Fruit fly (Drosophila melanogaster) whole organism, embryonic: ENCODE measurements around the gene CG6962.

Experiments used
- Aef1 ChIP-seq: fragments of 200-800 bp; sonication (Bioruptor generic); IDR thresholded peaks from 3 replicates; pipeline ENCODE4 v1.3.6; 2022; ENCODE audit warnings: missing biosample characterization, missing genetic modification characterization
- Atf3 ChIP-seq: fragments of 200-800 bp; sonication (Bioruptor generic); optimal IDR thresholded peaks from 3 replicates; lab custom pipeline; 2016; ENCODE audit warnings: missing biosample characterization, missing genetic modification characterization
- Atf6 ChIP-seq: fragments of 200-800 bp; sonication (Bioruptor generic); IDR thresholded peaks from 2 replicates; pipeline ENCODE4 v1.3.6; 2022; ENCODE audit warnings: missing biosample characterization, missing genetic modification characterization
- CG10431 ChIP-seq: fragments of 200-800 bp; sonication (Bioruptor generic); optimal IDR thresholded peaks from 3 replicates; lab custom pipeline; 2018; ENCODE audit warnings: missing biosample characterization, mild to moderate bottlenecking, missing genetic modification characterization
- CG11504 ChIP-seq: fragments of 200-800 bp; sonication (Bioruptor generic); optimal IDR thresholded peaks from 3 replicates; lab custom pipeline; 2019; ENCODE audit warnings: missing biosample characterization, mild to moderate bottlenecking, missing genetic modification characterization, moderate library complexity
- CG14050 ChIP-seq: fragments of 200-800 bp; sonication (Bioruptor generic); IDR thresholded peaks from 3 replicates; pipeline ENCODE4 v1.3.6; 2022; ENCODE audit warnings: missing biosample characterization, missing genetic modification characterization
- CG14441 ChIP-seq: fragments of 200-800 bp; sonication (Bioruptor generic); IDR thresholded peaks from 2 replicates; pipeline ENCODE4 v1.3.6; 2022; ENCODE audit warnings: missing biosample characterization, missing genetic modification characterization
- CG1602 ChIP-seq: fragments of 200-800 bp; sonication (Bioruptor generic); optimal IDR thresholded peaks from 3 replicates; lab custom pipeline; 2016; ENCODE audit warnings: missing biosample characterization, missing genetic modification characterization
- CG17186 ChIP-seq: fragments of 200-800 bp; sonication (Bioruptor generic); optimal IDR thresholded peaks from 3 replicates; lab custom pipeline; 2017; ENCODE audit warnings: missing biosample characterization, missing genetic modification reagents, missing genetic modification characterization
- CG17829 ChIP-seq: fragments of 200-800 bp; optimal IDR thresholded peaks from 2 replicates; lab custom pipeline; 2019; ENCODE audit warnings: missing biosample characterization, mild to moderate bottlenecking, missing genetic modification characterization, moderate library complexity
- CG18599 ChIP-seq: fragments of 200-800 bp; sonication (Bioruptor generic); optimal IDR thresholded peaks from 3 replicates; lab custom pipeline; 2017; ENCODE audit warnings: missing biosample characterization, missing genetic modification characterization, mild to moderate bottlenecking, moderate library complexity, missing genetic modification reagents
- CG2116 ChIP-seq: fragments of 200-800 bp; sonication (Bioruptor generic); optimal IDR thresholded peaks from 3 replicates; lab custom pipeline; 2018; ENCODE audit warnings: missing biosample characterization, mild to moderate bottlenecking, missing genetic modification characterization
- CG2889 ChIP-seq: fragments of 200-800 bp; sonication (Bioruptor generic); IDR thresholded peaks from 3 replicates; pipeline ENCODE4 v1.3.6; 2022; ENCODE audit warnings: missing biosample characterization, missing genetic modification characterization
- CG34376 ChIP-seq: fragments of 200-800 bp; sonication (Bioruptor generic); optimal IDR thresholded peaks from 2 replicates; lab custom pipeline; 2018; ENCODE audit warnings: missing biosample characterization, mild to moderate bottlenecking, missing genetic modification characterization
- CG42726 ChIP-seq: fragments of 200-800 bp; sonication (Bioruptor generic); IDR thresholded peaks from 2 replicates; pipeline ENCODE4 v1.3.6; 2022; ENCODE audit warnings: missing biosample characterization, missing genetic modification characterization; ENCODE audit not compliant: partially characterized antibody
- CHES-1-like ChIP-seq: fragments of 200-800 bp; sonication (Bioruptor generic); optimal IDR thresholded peaks from 2 replicates; lab custom pipeline; 2016; ENCODE audit warnings: missing biosample characterization, missing genetic modification characterization
- Camta ChIP-seq: fragments of 200-800 bp; sonication (Bioruptor generic); optimal IDR thresholded peaks from 2 replicates; lab custom pipeline; 2016; ENCODE audit warnings: missing biosample characterization, missing genetic modification characterization
- CkIIα-i1 ChIP-seq: fragments of 200-800 bp; sonication (Bioruptor generic); IDR thresholded peaks from 2 replicates; pipeline ENCODE4 v1.3.6; 2022; ENCODE audit warnings: missing biosample characterization, missing genetic modification characterization
- CoRest ChIP-seq: fragments of 200-800 bp; sonication (Bioruptor generic); optimal IDR thresholded peaks from 3 replicates; lab custom pipeline; 2018; ENCODE audit warnings: missing biosample characterization, mild to moderate bottlenecking, missing genetic modification characterization, moderate library complexity
- D19A ChIP-seq: fragments of 200-800 bp; optimal IDR thresholded peaks from 3 replicates; lab custom pipeline; 2019; ENCODE audit warnings: missing biosample characterization, mild to moderate bottlenecking, missing genetic modification characterization, moderate library complexity
- Dad ChIP-seq: fragments of 200-800 bp; sonication (Bioruptor generic); optimal IDR thresholded peaks from 3 replicates; lab custom pipeline; 2016; ENCODE audit warnings: missing biosample characterization, missing genetic modification characterization
- Dek ChIP-seq: fragments of 200-800 bp; sonication (Bioruptor generic); optimal IDR thresholded peaks from 3 replicates; lab custom pipeline; 2019; ENCODE audit warnings: missing biosample characterization, mild to moderate bottlenecking, missing genetic modification characterization, moderate library complexity
- Fer1 ChIP-seq: fragments of 200-800 bp; sonication (Bioruptor generic); optimal IDR thresholded peaks from 2 replicates; lab custom pipeline; 2017; ENCODE audit warnings: missing biosample characterization, mild to moderate bottlenecking, missing genetic modification characterization
- Fer2 ChIP-seq: fragments of 200-800 bp; sonication (Bioruptor generic); optimal IDR thresholded peaks from 2 replicates; lab custom pipeline; 2018; ENCODE audit warnings: missing biosample characterization, mild to moderate bottlenecking, missing genetic modification characterization, moderate library complexity
- HmgZ ChIP-seq: fragments of 200-800 bp; sonication (Bioruptor generic); optimal IDR thresholded peaks from 2 replicates; lab custom pipeline; 2018; ENCODE audit warnings: missing biosample characterization, mild to moderate bottlenecking, missing genetic modification characterization
- Hr3 ChIP-seq: fragments of 200-800 bp; sonication (Bioruptor generic); optimal IDR thresholded peaks from 3 replicates; lab custom pipeline; 2016; ENCODE audit warnings: missing biosample characterization, missing genetic modification characterization
- Hr78 ChIP-seq, 2 experiments: fragments of 200-800 bp in 1 of 2; fragments of >200 bp in 1 of 2; sonication (Bioruptor generic) in 1 of 2; optimal IDR thresholded peaks; 2 replicates each; lab custom pipeline; 2017 to 2019; ENCODE audit warnings: missing biosample characterization in 2 of 2, missing genetic modification characterization in 2 of 2, mild to moderate bottlenecking in 1 of 2, moderate library complexity in 1 of 2
- Rx ChIP-seq: fragments of 200-800 bp; sonication (Bioruptor generic); IDR thresholded peaks from 2 replicates; pipeline ENCODE4 v1.3.6; 2022; ENCODE audit warnings: missing biosample characterization, missing genetic modification characterization
- Trl ChIP-seq, 3 experiments: fragments of >200 bp in 2 of 3; fragments of 200-800 bp in 1 of 3; sonication (Bioruptor generic) in 1 of 3; optimal IDR thresholded peaks; 2 replicates in 1 of 3; 3 replicates in 2 of 3; lab custom pipeline; 2016 to 2017; ENCODE audit warnings: missing biosample characterization in 1 of 3, missing genetic modification characterization in 1 of 3
- Xrp1 ChIP-seq: fragments of 200-800 bp; sonication (Bioruptor generic); IDR thresholded peaks from 2 replicates; pipeline ENCODE4 v1.3.6; 2022; ENCODE audit warnings: missing biosample characterization, missing genetic modification characterization
- abd-A ChIP-seq: fragments of 200-800 bp; sonication (Bioruptor generic); optimal IDR thresholded peaks from 3 replicates; lab custom pipeline; 2019; ENCODE audit warnings: missing biosample characterization, mild to moderate bottlenecking, missing genetic modification characterization, moderate library complexity
- ac ChIP-seq: fragments of 200-800 bp; sonication (Bioruptor generic); optimal IDR thresholded peaks from 3 replicates; lab custom pipeline; 2017; ENCODE audit warnings: missing biosample characterization, mild to moderate bottlenecking, missing genetic modification characterization
- bigmax ChIP-seq: fragments of 200-800 bp; sonication (Bioruptor generic); optimal IDR thresholded peaks from 2 replicates; lab custom pipeline; 2018; ENCODE audit warnings: missing biosample characterization, mild to moderate bottlenecking, missing genetic modification characterization
- cas ChIP-seq: fragments of 200-800 bp; sonication (Bioruptor generic); IDR thresholded peaks from 2 replicates; pipeline ENCODE4 v1.3.6; 2022; ENCODE audit warnings: missing biosample characterization, missing genetic modification characterization
- cwo ChIP-seq: fragments of 200-800 bp; sonication (Bioruptor generic); optimal IDR thresholded peaks from 3 replicates; lab custom pipeline; 2017; ENCODE audit warnings: missing biosample characterization, missing genetic modification characterization, mild to moderate bottlenecking, moderate library complexity, missing genetic modification reagents
- dati ChIP-seq: fragments of 200-800 bp; sonication (Bioruptor generic); IDR thresholded peaks from 2 replicates; pipeline ENCODE4 v1.3.6; 2022; ENCODE audit warnings: missing biosample characterization, missing genetic modification characterization
- dmrt11E ChIP-seq: fragments of 200-800 bp; sonication (Bioruptor generic); optimal IDR thresholded peaks from 3 replicates; lab custom pipeline; 2018; ENCODE audit warnings: missing biosample characterization, mild to moderate bottlenecking, missing genetic modification characterization, moderate library complexity
- eve ChIP-seq, 2 experiments: fragments of >200 bp; optimal IDR thresholded peaks; 2 replicates each; lab custom pipeline; 2017; ENCODE audit warnings: missing biosample characterization in 2 of 2, missing genetic modification characterization in 2 of 2
- grau ChIP-seq: fragments of 200-800 bp; optimal IDR thresholded peaks from 3 replicates; lab custom pipeline; 2019; ENCODE audit warnings: missing biosample characterization, mild to moderate bottlenecking, missing genetic modification characterization, moderate library complexity
- her ChIP-seq: fragments of 200-800 bp; sonication (Bioruptor generic); optimal IDR thresholded peaks from 2 replicates; lab custom pipeline; 2016; ENCODE audit warnings: missing biosample characterization, missing genetic modification characterization
- lab ChIP-seq: fragments of 200-800 bp; sonication (Bioruptor generic); optimal IDR thresholded peaks from 3 replicates; lab custom pipeline; 2017; ENCODE audit warnings: missing biosample characterization, missing genetic modification characterization, mild to moderate bottlenecking, moderate library complexity, missing genetic modification reagents
- lola ChIP-seq, 3 experiments: fragments of >200 bp in 2 of 3; fragments of 200-800 bp in 1 of 3; sonication (Bioruptor generic) in 1 of 3; optimal IDR thresholded peaks; 2 replicates each; lab custom pipeline; 2017 to 2019; ENCODE audit warnings: missing biosample characterization in 3 of 3, missing genetic modification characterization in 3 of 3, mild to moderate bottlenecking in 1 of 3, moderate library complexity in 1 of 3
- mirr ChIP-seq: fragments of 200-800 bp; sonication (Bioruptor generic); optimal IDR thresholded peaks from 3 replicates; lab custom pipeline; 2018; ENCODE audit warnings: missing biosample characterization, mild to moderate bottlenecking, missing genetic modification characterization
- nmo ChIP-seq: fragments of 200-800 bp; sonication (Bioruptor generic); optimal IDR thresholded peaks from 2 replicates; lab custom pipeline; 2018; ENCODE audit warnings: missing biosample characterization, mild to moderate bottlenecking, missing genetic modification characterization, moderate library complexity
- prd ChIP-seq, 3 experiments: fragments of >200 bp in 2 of 3; fragments of 200-800 bp in 1 of 3; sonication (Bioruptor generic) in 1 of 3; optimal IDR thresholded peaks in 2 of 3; IDR thresholded peaks in 1 of 3; 2 replicates in 2 of 3; 3 replicates in 1 of 3; pipeline versions ENCODE4 v1.3.6 to Lab custom; 2017 to 2022; ENCODE audit warnings: missing biosample characterization in 1 of 3, missing genetic modification characterization in 1 of 3
- repo ChIP-seq: fragments of 200-800 bp; sonication (Bioruptor generic); optimal IDR thresholded peaks from 2 replicates; lab custom pipeline; 2016; ENCODE audit warnings: missing biosample characterization, missing genetic modification characterization
- sim ChIP-seq: fragments of 200-800 bp; sonication (Bioruptor generic); IDR thresholded peaks from 2 replicates; pipeline ENCODE4 v1.3.6; 2022; ENCODE audit warnings: missing biosample characterization, missing genetic modification characterization
- ssp ChIP-seq: fragments of 200-800 bp; sonication (Bioruptor generic); IDR thresholded peaks from 2 replicates; pipeline ENCODE4 v1.3.6; 2022; ENCODE audit warnings: missing biosample characterization, missing genetic modification characterization
- tin ChIP-seq: fragments of 200-800 bp; sonication (Bioruptor generic); optimal IDR thresholded peaks from 3 replicates; lab custom pipeline; 2016; ENCODE audit warnings: missing biosample characterization, missing genetic modification characterization

The CG6962 gene

DNA sequence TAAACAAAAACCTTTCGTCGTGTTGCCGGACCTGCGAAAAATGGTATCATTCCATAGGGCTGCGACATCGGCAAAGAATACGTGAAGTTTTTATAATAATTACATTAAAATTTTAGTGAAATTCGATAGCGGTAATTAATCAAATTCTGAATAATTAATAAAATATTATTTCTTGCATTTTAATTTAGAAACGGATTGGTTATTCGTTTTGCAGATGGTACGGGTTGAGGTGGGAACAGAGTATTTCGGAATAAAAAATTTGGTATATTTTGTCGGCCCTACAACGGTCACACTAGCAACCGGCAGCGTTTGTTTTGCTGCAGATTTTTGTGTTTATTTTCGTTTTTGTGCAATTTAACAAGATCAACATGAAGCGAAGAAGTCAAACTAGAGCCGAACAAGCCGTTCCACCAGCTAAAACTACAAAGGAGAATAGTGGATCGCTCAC, at the start of gene CG6962, which contains the start of gene CG31368 (continued):
- TF ChIP-seq CG2889 (GFP tag; lab: Robert Waterston, UW) (peak; percentile 64; the same call in 2 of the 3 replicates), CG10431 (GFP tag; lab: Kevin White, UChicago) (peak; percentile 3), grau (tag; lab: Kevin White, UChicago) (peak; percentile 87), Camta (GFP tag; lab: Kevin White, UChicago) (peak; percentile 73), Atf6 (GFP tag; lab: Robert Waterston, UW) (peak; percentile 83), lab (GFP tag; lab: Kevin White, UChicago) (no peak), CG18599 (peak; percentile 76), HmgZ (peak; percentile 86), dati (GFP tag; lab: Robert Waterston, UW) (no peak), Dad (GFP tag; lab: Kevin White, UChicago) (peak; percentile 66), Dek (tag; lab: Kevin White, UChicago) (peak; percentile 86), cwo (GFP tag; lab: Kevin White, UChicago) (peak; percentile 39), tin (peak; percentile 84), CG14441 (GFP tag; lab: Robert Waterston, UW) (peak; percentile 85), CG14050 (GFP tag; lab: Robert Waterston, UW) (peak; percentile 59), mirr (GFP tag; lab: Kevin White, UChicago) (no peak), cas (0 out of 2 replicates have a peak, but pooled peaks have one; percentile 46), Trl (optimal IDR thresholded peaks at IDR 0.05; lab: Kevin White, UChicago) (no peak), Trl (GFP tag; optimal IDR thresholded peaks at IDR 0.05; lab: Kevin White, UChicago) (peak; percentile 47), CG17829 (tag; lab: Kevin White, UChicago) (peak; percentile 90), Hr78 (GFP tag; optimal IDR thresholded peaks at IDR 0.05; lab: Kevin White, UChicago) (no peak), CG2116 (GFP tag; lab: Kevin White, UChicago) (peak; percentile 78), nmo (GFP tag; lab: Kevin White, UChicago) (peak; percentile 92), Aef1 (GFP tag; lab: Robert Waterston, UW) (peak; percentile 83), lola (GFP tag; optimal IDR thresholded peaks at IDR 0.05; lab: Kevin White, UChicago) (peak in 2 of 3 experiments; percentile 87), CG1602 (GFP tag; lab: Kevin White, UChicago) (peak; percentile 80), CG34376 (GFP tag; lab: Kevin White, UChicago) (no peak), CkIIα-i1 (GFP tag; lab: Robert Waterston, UW) (peak; percentile 14; the same call in 1 of the 2 replicates), dmrt11E (tag; lab: Kevin White, UChicago) (peak; percentile 86), ssp (GFP tag; lab: Robert Waterston, UW) (peak; percentile 98), CHES-1-like (GFP tag; lab: Kevin White, UChicago) (peak; percentile 73), sim (no peak), Xrp1 (GFP tag; lab: Robert Waterston, UW) (peak; percentile 80), Fer2 (tag; lab: Kevin White, UChicago) (peak; percentile 81), her (GFP tag; lab: Kevin White, UChicago) (no peak), Fer1 (peak; percentile 70), CoRest (tag; lab: Kevin White, UChicago) (peak; percentile 92), Rx (GFP tag; lab: Robert Waterston, UW) (peak; percentile 71), ac (no peak), D19A (tag; lab: Kevin White, UChicago) (peak; percentile 71), eve (GFP tag; optimal IDR thresholded peaks at IDR 0.05; lab: Kevin White, UChicago) (no peak), CG17186 (GFP tag; lab: Kevin White, UChicago) (peak; percentile 40), Hr3 (GFP tag; lab: Kevin White, UChicago) (peak; percentile 89), CG42726 (GFP tag; lab: Robert Waterston, UW) (no peak), abd-A (no peak), repo (GFP tag; lab: Kevin White, UChicago) (peak; percentile 49), bigmax (no peak), prd (optimal IDR thresholded peaks at IDR 0.05; lab: Kevin White, UChicago) (no peak), prd (GFP tag; IDR thresholded peaks at IDR 0.05; lab: Robert Waterston, UW) (peak; percentile 90), Atf3 (GFP tag; lab: Kevin White, UChicago) (peak; percentile 48), CG11504 (tag; lab: Kevin White, UChicago) (peak; percentile 86)
